Worm (Caenorhabditis elegans) whole organism, midembryonic: ENCODE results near the gene C17F4.7.
"Not testable (repeated sequence)": the region's sequence is repeated elsewhere in the genome, so short reads cannot be mapped to it uniquely, and the experiment has no call there.

Experiments
- T22C8.4 ChIP-seq: fragments of 200-800 bp; sonication (Bioruptor generic); IDR thresholded peaks from 2 replicates; pipeline ENCODE4 v1.3.6; 2022; ENCODE audit warnings: missing genetic modification characterization, missing compliant biosample characterization
- cog-1 ChIP-seq: sonication (generic microtip); optimal IDR thresholded peaks from 2 replicates; lab custom pipeline; 2016; ENCODE audit warnings: missing genetic modification characterization, missing compliant biosample characterization
- flt-1 ChIP-seq: fragments of 200-800 bp; sonication (Bioruptor generic); IDR thresholded peaks from 2 replicates; pipeline ENCODE4 v1.3.6; 2022; ENCODE audit warnings: missing genetic modification characterization, missing compliant biosample characterization
- klf-2 ChIP-seq: fragments of 200-800 bp; sonication (Bioruptor generic); conservative IDR thresholded peaks from 2 replicates; pipeline ENCODE4 v1.3.6; 2022; ENCODE audit warnings: missing genetic modification reagents, missing genetic modification characterization, missing compliant biosample characterization
- med-1 ChIP-seq: sonication (generic microtip); optimal IDR thresholded peaks from 2 replicates; lab custom pipeline; 2017; ENCODE audit warnings: missing genetic modification characterization, mild to moderate bottlenecking, missing compliant biosample characterization, antibody characterized with exemption, missing genetic modification reagents; ENCODE audit not compliant: insufficient read depth
- ref-1 ChIP-seq: fragments of 200-800 bp; sonication (Bioruptor generic); conservative IDR thresholded peaks from 2 replicates; pipeline ENCODE4 v1.3.6; 2022; ENCODE audit warnings: missing genetic modification reagents, missing genetic modification characterization, missing compliant biosample characterization
- tab-1 ChIP-seq: fragments of 200-800 bp; sonication (Bioruptor generic); IDR thresholded peaks from 2 replicates; pipeline ENCODE4 v1.3.6; 2022; ENCODE audit warnings: missing genetic modification characterization, missing compliant biosample characterization
- ztf-23 ChIP-seq: fragments of 200-800 bp; sonication (Bioruptor generic); IDR thresholded peaks from 2 replicates; pipeline ENCODE4 v1.3.6; 2022; ENCODE audit warnings: missing genetic modification reagents, missing genetic modification characterization, missing compliant biosample characterization
- ztf-29 ChIP-seq: fragments of 200-800 bp; sonication (Bioruptor generic); IDR thresholded peaks from 2 replicates; pipeline ENCODE4 v1.3.6; 2022; ENCODE audit warnings: missing genetic modification reagents, missing genetic modification characterization, missing compliant biosample characterization

The C17F4.7 gene

ce11 chrII:3245836-3246235 lies at the start of gene C17F4.7:
Gene C17F4.7, minus strand, starts transcription at chrII:3246015.
- TF ChIP-seq T22C8.4 (GFP tag; lab: Robert Waterston, UW) = no peak
- no peak for TF ChIP-seq ztf-23 (GFP tag; lab: Robert Waterston, UW)
- no peak for TF ChIP-seq klf-2 (GFP tag; lab: Robert Waterston, UW)
- no peak for TF ChIP-seq cog-1 (tag; lab: Kevin White, UChicago)
- no peak for TF ChIP-seq flt-1
- no peak for TF ChIP-seq ztf-29 (GFP tag; lab: Robert Waterston, UW)
- no peak for TF ChIP-seq tab-1 (GFP tag; lab: Robert Waterston, UW)
- no peak for TF ChIP-seq med-1 (GFP tag; lab: Kevin White, UChicago)
- TF ChIP-seq ref-1 (GFP tag; lab: Robert Waterston, UW) = no peak

ce11 chrII:3295193-3295592 lies 49.4 kb upstream of the C17F4.7 start, which contains the start of gene btb-17:
Gene btb-17, plus strand, starts transcription at chrII:3295405.
- TF ChIP-seq cog-1 (tag; lab: Kevin White, UChicago) (no peak), klf-2 (GFP tag; lab: Robert Waterston, UW) (no peak), ztf-29 (GFP tag; lab: Robert Waterston, UW) (no peak), ztf-23 (GFP tag; lab: Robert Waterston, UW) (no peak), tab-1 (GFP tag; lab: Robert Waterston, UW) (no peak), med-1 (GFP tag; lab: Kevin White, UChicago) (no peak), ref-1 (GFP tag; lab: Robert Waterston, UW) (no peak), T22C8.4 (GFP tag; lab: Robert Waterston, UW) (no peak), flt-1 (no peak)

- not testable (repeated sequence) for TF ChIP-seq ref-1 (GFP tag; lab: Robert Waterston, UW); tab-1 (GFP tag; lab: Robert Waterston, UW); cog-1 (tag; lab: Kevin White, UChicago)
These were observed 44.7 kb upstream of the C17F4.7 start, which contains the start of gene F39E9.14 for ce11 chrII:3290544-3290943. Gene F39E9.14, minus strand, starts transcription at chrII:3290644.

ce11 chrII:3287073-3287472 lies 41.3 kb upstream of the C17F4.7 start, which contains the start of gene sri-63:
Gene sri-63, plus strand, starts transcription at chrII:3287373.
- no peak for TF ChIP-seq med-1 (GFP tag; lab: Kevin White, UChicago)
- TF ChIP-seq ztf-29 (GFP tag; lab: Robert Waterston, UW) = no peak
- no peak for TF ChIP-seq tab-1 (GFP tag; lab: Robert Waterston, UW)
- no peak for TF ChIP-seq T22C8.4 (GFP tag; lab: Robert Waterston, UW)
- no peak for TF ChIP-seq klf-2 (GFP tag; lab: Robert Waterston, UW)
- no peak for TF ChIP-seq flt-1
- no peak for TF ChIP-seq cog-1 (tag; lab: Kevin White, UChicago)
- TF ChIP-seq ztf-23 (GFP tag; lab: Robert Waterston, UW) = no peak

ce11 chrII:3284558-3284957 lies 38.7 kb upstream of the C17F4.7 start, which contains the start of gene scl-15:
Gene scl-15, minus strand, starts transcription at chrII:3284658.
- TF ChIP-seq ztf-23 (GFP tag; lab: Robert Waterston, UW) (no peak), med-1 (GFP tag; lab: Kevin White, UChicago) (no peak), T22C8.4 (GFP tag; lab: Robert Waterston, UW) (no peak)

ce11 chrII:3282353-3282752 lies 36.5 kb upstream of the C17F4.7 start, which contains the start of gene nep-13:
Gene nep-13, plus strand, starts transcription at chrII:3282653.
- TF ChIP-seq klf-2 (GFP tag; lab: Robert Waterston, UW) (no peak), ref-1 (GFP tag; lab: Robert Waterston, UW) (no peak), tab-1 (GFP tag; lab: Robert Waterston, UW) (no peak)

- TF ChIP-seq ztf-23 (GFP tag; lab: Robert Waterston, UW) (no peak), klf-2 (GFP tag; lab: Robert Waterston, UW) (no peak), flt-1 (no peak), ztf-29 (GFP tag; lab: Robert Waterston, UW) (no peak), tab-1 (GFP tag; lab: Robert Waterston, UW) (no peak), T22C8.4 (GFP tag; lab: Robert Waterston, UW) (no peak), cog-1 (tag; lab: Kevin White, UChicago) (no peak), ref-1 (GFP tag; lab: Robert Waterston, UW) (no peak), med-1 (GFP tag; lab: Kevin White, UChicago) (no peak)
These were observed 32.8 kb upstream of the C17F4.7 start, which contains the start of gene wht-4 for ce11 chrII:3278634-3279033. Gene wht-4, plus strand, starts transcription at chrII:3278934.

ce11 chrII:3277686-3278085 lies 31.9 kb upstream of the C17F4.7 start, which contains the start of gene F02E11.4:
Gene F02E11.4, minus strand, starts transcription at chrII:3277786.
- no peak for TF ChIP-seq flt-1
- TF ChIP-seq cog-1 (tag; lab: Kevin White, UChicago) = no peak
- TF ChIP-seq med-1 (GFP tag; lab: Kevin White, UChicago) = no peak
- TF ChIP-seq ref-1 (GFP tag; lab: Robert Waterston, UW) = no peak
- TF ChIP-seq ztf-29 (GFP tag; lab: Robert Waterston, UW) = no peak
- TF ChIP-seq ztf-23 (GFP tag; lab: Robert Waterston, UW) = no peak
- TF ChIP-seq klf-2 (GFP tag; lab: Robert Waterston, UW) = no peak
- TF ChIP-seq tab-1 (GFP tag; lab: Robert Waterston, UW) = no peak
- TF ChIP-seq T22C8.4 (GFP tag; lab: Robert Waterston, UW) = no peak

- no peak for TF ChIP-seq cog-1 (tag; lab: Kevin White, UChicago)
These were observed 29.1 kb upstream of the C17F4.7 start, which contains the start of gene F02E11.3 for ce11 chrII:3274923-3275322. Gene F02E11.3, minus strand, starts transcription at chrII:3275023.

- TF ChIP-seq cog-1 (tag; lab: Kevin White, UChicago) (no peak), T22C8.4 (GFP tag; lab: Robert Waterston, UW) (no peak), ztf-29 (GFP tag; lab: Robert Waterston, UW) (no peak)
These were observed 24.8 kb upstream of the C17F4.7 start for ce11 chrII:3270598-3270997.
